Fruit fly (Drosophila melanogaster): ENCODE results near the gene CheB38b.

- TF ChIP-seq CG1620 (GFP tag; optimal IDR thresholded peaks at IDR 0.05) = no peak
- TF ChIP-seq kay (GFP tag; ENCODE audit: borderline replicate concordance) = no peak
- TF ChIP-seq Crg-1 (GFP tag; optimal IDR thresholded peaks at IDR 0.05) = no peak
- no peak for TF ChIP-seq ovo (GFP tag; optimal IDR thresholded peaks at IDR 0.05)
- no peak for TF ChIP-seq pad (GFP tag; optimal IDR thresholded peaks at IDR 0.05)
- TF ChIP-seq CG7101 (tag; optimal IDR thresholded peaks at IDR 0.05) = no peak
- no peak for TF ChIP-seq Mnt (GFP tag; optimal IDR thresholded peaks at IDR 0.05)
- no peak for TF ChIP-seq cic (GFP tag; optimal IDR thresholded peaks at IDR 0.05)
- TF ChIP-seq CG33017 (tag; optimal IDR thresholded peaks at IDR 0.05) = no peak
- no peak for TF ChIP-seq Clk (GFP tag; optimal IDR thresholded peaks at IDR 0.05)
- no peak for TF ChIP-seq toe (GFP tag; optimal IDR thresholded peaks at IDR 0.05)
- no peak for TF ChIP-seq bab1 (GFP tag; optimal IDR thresholded peaks at IDR 0.05)
- no peak for TF ChIP-seq CG5204 (GFP tag; optimal IDR thresholded peaks at IDR 0.05)
- no peak for TF ChIP-seq CG11617 (GFP tag; optimal IDR thresholded peaks at IDR 0.05)
Observed at dm6 chr2L:20816140-20816539, 930 bp downstream of the CheB38b start, which contains the start of gene CG33322.
